Fruit fly (Drosophila melanogaster) Kc167 (cell line): ENCODE measurements around the gene Dis3.

Experiments used
- Myc ChIP-seq: fragments of >200 bp; optimal IDR thresholded peaks from 2 replicates; lab custom pipeline; 2017; ENCODE audit warnings: missing external identifiers
- Sin3A ChIP-seq: fragments of >200 bp; optimal IDR thresholded peaks from 2 replicates; lab custom pipeline; 2018; ENCODE audit warnings: missing external identifiers
- h ChIP-seq: fragments of >200 bp; optimal IDR thresholded peaks from 3 replicates; lab custom pipeline; 2018; ENCODE audit warnings: missing external identifiers
- insv ChIP-seq: fragments of >200 bp; optimal IDR thresholded peaks from 3 replicates; lab custom pipeline; 2018; ENCODE audit warnings: missing external identifiers
- psq ChIP-seq: fragments of >200 bp; optimal IDR thresholded peaks from 2 replicates; lab custom pipeline; 2017; ENCODE audit warnings: missing external identifiers
- ttk ChIP-seq: sonication (Bioruptor generic); optimal IDR thresholded peaks from 2 replicates; lab custom pipeline; 2017; ENCODE audit warnings: missing external identifiers

DNA sequence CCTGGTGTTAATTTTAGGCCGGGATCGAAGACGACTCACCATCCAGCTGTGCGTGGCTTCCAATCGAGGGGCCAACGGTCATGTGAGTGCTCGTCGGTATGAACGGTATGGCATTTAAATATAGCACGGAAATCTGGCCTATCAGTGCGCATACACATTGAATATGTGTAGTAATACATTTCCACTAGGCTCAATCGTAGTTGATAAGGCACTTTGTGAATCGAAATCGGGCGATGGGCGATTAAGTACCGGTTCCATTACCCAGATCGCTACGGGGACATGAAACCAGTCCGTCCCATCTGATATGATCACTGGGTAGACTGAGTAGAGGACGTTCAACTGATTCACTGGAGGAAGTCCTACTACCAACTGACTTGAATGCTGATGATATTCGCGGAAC is 47.8 kb upstream of the Dis3 start:
- TF ChIP-seq h (lab: Kevin White, UChicago) = no peak
- TF ChIP-seq psq = no peak
- no peak for TF ChIP-seq ttk
- TF ChIP-seq insv (lab: Kevin White, UChicago) = no peak
- TF ChIP-seq Myc (lab: Kevin White, UChicago) = no peak
- no peak for TF ChIP-seq Sin3A
